Worm (Caenorhabditis elegans): ENCODE measurements around the gene C14B1.8.
A peak's percentile ranks its signal among the peaks of the same experiment; 100 is the strongest.

Gene C14B1.8

DNA sequence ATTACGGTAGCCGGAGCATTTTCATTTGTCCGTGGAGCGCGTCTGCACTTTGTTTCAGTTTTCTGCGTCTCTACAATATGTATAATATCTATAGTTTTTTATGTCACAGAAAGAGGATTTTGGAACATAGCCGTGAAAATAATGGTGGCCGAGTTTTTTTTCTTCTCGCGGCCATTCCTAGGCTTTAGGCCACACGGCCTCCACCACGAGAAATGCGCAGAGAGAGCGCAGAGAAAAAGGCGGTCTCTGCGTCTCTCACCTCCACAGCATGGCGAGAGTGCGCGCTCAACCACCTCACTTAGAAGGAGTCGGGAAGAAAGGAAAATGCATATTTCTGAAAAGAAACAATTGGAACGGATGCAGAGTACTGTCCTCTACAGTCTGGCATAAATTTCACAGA is 24.1 kb downstream of the C14B1.8 start:
- TF ChIP-seq ceh-31 (tag; optimal IDR thresholded peaks at IDR 0.05) (peak; percentile 44), ceh-2 (tag; optimal IDR thresholded peaks at IDR 0.05) (peak; percentile 22), C08G9.2 (tag; optimal IDR thresholded peaks at IDR 0.05) (peak; percentile 21), ets-4 (tag; optimal IDR thresholded peaks at IDR 0.05) (peak; percentile 5), sox-2 (GFP tag; IDR thresholded peaks at IDR 0.05) (0 out of 2 replicates have a peak, but pooled peaks have one; percentile 19)

DNA sequence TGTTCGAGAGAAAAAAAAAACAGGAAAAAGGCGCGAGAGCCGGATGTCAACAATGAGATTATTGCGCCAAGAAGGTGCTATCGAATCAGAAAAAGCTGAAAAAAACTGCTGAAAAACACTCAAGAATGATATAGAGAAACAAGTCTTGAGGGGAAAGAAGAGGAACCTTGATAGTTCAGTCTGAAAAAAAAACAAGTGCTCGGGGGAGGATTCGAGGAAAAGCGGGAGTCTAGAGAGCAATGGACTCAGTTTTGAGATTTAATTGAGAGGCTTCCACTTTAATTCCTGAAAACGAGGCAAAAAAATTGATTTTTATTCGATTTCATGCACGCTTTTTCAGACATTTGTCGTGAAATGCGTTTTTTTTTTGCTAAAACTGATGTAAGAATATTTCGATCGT is 24.9 kb downstream of the C14B1.8 start, which contains the start of gene npr-15:
TSS of gene npr-15 (minus strand) at position 101 of the 400 bp plus-strand sequence.
- TF ChIP-seq ama-1 (optimal IDR thresholded peaks at IDR 0.05) (no peak), dmd-4 (tag; optimal IDR thresholded peaks at IDR 0.05; ENCODE audit: borderline replicate concordance) (no peak), rnt-1 (tag; optimal IDR thresholded peaks at IDR 0.05) (no peak), zip-5 (tag; optimal IDR thresholded peaks at IDR 0.05) (no peak), madf-2 (tag; optimal IDR thresholded peaks at IDR 0.05) (no peak), nfya-1 (tag; optimal IDR thresholded peaks at IDR 0.05) (no peak), tbx-2 (tag; optimal IDR thresholded peaks at IDR 0.05) (no peak), fkh-10 (GFP tag; optimal IDR thresholded peaks at IDR 0.05) (no peak), pax-1 (tag; optimal IDR thresholded peaks at IDR 0.05) (no peak), syd-9 (tag; optimal IDR thresholded peaks at IDR 0.05) (no peak), unc-86 (tag; optimal IDR thresholded peaks at IDR 0.05) (no peak), T23F11.4 (GFP tag; optimal IDR thresholded peaks at IDR 0.05) (no peak), elt-2 (tag; optimal IDR thresholded peaks at IDR 0.05) (no peak), elt-4 (tag; optimal IDR thresholded peaks at IDR 0.05) (no peak)

ce11 chrIII:3692516-3692915 is 27.0 kb downstream of the C14B1.8 start:
- TF ChIP-seq unc-42 (tag; optimal IDR thresholded peaks at IDR 0.05) (peak; percentile 6), unc-86 (tag; optimal IDR thresholded peaks at IDR 0.05) (no peak)

DNA sequence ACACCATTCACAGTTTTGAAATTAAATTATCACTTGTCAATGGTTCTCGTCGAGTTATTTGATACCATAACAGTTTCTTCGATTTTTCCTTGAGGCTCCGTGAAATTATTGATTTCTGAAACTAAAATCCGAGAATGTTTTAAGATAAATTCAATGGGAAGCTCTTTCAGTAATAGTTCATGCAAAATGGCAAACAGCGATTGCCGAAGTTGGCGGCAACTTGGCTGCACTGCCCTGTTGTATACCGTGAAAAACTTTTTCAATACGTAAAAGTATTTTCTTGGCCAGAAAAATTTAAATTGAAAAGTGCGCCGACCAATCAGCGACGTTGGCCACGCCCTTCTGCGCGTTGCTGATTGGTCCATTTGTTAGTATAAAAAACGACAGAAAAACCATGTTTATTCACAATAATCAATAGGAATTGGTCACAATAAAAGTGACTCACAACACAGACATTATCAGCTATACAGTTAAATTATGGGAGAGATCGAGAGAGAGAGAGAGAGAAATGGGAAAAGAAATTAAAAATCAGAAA is 36.5 kb downstream of the C14B1.8 start:
- TF ChIP-seq ttx-3 (tag; optimal IDR thresholded peaks at IDR 0.05) (no peak), C38D4.7 (GFP tag; optimal IDR thresholded peaks at IDR 0.05) (no peak), madf-2 (tag; optimal IDR thresholded peaks at IDR 0.05) (no peak), nfya-1 (tag; optimal IDR thresholded peaks at IDR 0.05) (peak; percentile 89), odd-2 (tag; optimal IDR thresholded peaks at IDR 0.05) (no peak), ceh-22 (tag; optimal IDR thresholded peaks at IDR 0.05) (no peak), eyg-1 (tag; optimal IDR thresholded peaks at IDR 0.05) (no peak)

DNA sequence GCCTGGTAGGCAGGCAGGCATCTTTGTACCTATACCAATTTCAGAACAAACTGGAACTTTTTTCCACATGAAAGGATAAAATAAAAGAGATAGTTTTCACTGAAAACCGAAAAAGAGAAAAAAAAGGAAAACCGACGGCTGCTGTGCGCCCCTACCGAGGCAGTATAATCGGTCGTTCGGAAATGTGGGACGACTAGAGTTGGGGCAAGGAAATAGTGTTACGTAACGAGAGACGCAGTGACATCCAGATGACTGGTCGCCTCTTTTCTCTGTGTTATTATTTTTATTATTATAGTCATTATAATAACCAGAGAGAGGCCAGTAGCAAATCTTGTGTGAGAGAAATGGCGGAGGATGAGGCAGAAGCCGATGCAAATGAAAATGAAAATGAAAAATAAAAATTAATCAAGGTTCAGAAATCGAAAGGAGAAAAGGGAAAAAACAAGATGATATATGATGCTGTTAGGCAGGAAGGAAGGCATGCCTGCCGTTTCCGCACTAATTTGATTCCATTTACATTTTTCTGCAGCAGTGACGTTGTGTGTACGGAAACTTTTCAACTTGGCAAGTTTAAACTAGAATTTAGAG is 38.0 kb downstream of the C14B1.8 start:
- TF ChIP-seq ceh-48 (tag; optimal IDR thresholded peaks at IDR 0.05) (no peak), unc-42 (tag; optimal IDR thresholded peaks at IDR 0.05) (no peak), ceh-31 (tag; optimal IDR thresholded peaks at IDR 0.05) (peak; percentile 10), rnt-1 (tag; optimal IDR thresholded peaks at IDR 0.05) (no peak), che-1 (tag; optimal IDR thresholded peaks at IDR 0.05) (no peak)

DNA sequence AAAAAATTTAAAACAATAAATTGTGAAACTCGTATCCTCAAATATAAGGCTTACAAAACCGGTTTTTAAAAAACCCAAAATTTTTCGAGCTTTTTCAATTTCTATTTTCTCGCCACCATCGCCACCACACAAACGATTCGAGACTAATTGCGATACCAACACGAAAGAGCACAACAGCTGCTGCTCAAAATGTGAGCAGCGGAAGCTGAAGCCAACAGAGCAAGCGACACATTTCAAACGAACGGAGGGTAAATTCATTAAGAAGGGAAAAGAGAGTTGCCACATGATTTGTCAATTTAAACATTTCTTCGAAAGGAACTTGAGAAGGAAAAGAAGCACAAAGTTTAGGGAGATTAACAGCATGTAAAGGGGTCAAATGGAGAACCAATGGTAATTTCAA is 40.4 kb downstream of the C14B1.8 start:
- TF ChIP-seq unc-42 (tag; optimal IDR thresholded peaks at IDR 0.05) (peak; percentile 49), C08G9.2 (tag; optimal IDR thresholded peaks at IDR 0.05) (no peak), ceh-22 (tag; optimal IDR thresholded peaks at IDR 0.05) (no peak), ceh-6 (GFP tag; optimal IDR thresholded peaks at IDR 0.05) (no peak), unc-55 (GFP tag; optimal IDR thresholded peaks at IDR 0.05) (peak; percentile 0), nhr-232 (tag; optimal IDR thresholded peaks at IDR 0.05) (no peak), zip-5 (tag; optimal IDR thresholded peaks at IDR 0.05) (no peak), pqm-1 (tag; optimal IDR thresholded peaks at IDR 0.05) (no peak)
